Fruit fly (Drosophila melanogaster): ENCODE results near the gene Cox17.

Gene Cox17

DNA sequence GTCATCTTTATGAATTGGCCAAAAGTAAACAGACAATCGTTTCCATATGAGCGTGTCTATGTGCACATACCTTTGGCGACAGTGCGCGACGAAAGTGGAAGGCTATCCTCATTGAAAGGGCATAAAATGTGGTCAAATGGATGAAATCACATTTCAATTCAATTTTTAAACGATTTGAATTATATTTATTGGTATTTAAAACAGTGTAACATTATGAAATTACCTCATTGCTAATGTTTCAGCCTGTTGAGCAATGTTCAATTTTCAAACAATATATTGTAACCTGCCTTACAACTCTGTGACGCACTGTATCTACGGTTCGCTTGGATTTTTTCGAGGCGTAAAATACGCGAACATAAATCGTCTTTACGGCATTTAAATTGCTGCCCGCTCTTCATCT, 35.6 kb upstream of the Cox17 start (continued):
- TF ChIP-seq dmrt99B (tag; optimal IDR thresholded peaks at IDR 0.05) (peak; percentile 60), CG9727 (GFP tag; optimal IDR thresholded peaks at IDR 0.05) (peak; percentile 26), CG18262 (tag; optimal IDR thresholded peaks at IDR 0.05) (peak; percentile 12), aop (GFP tag; IDR thresholded peaks at IDR 0.05) (no peak), CG14860 (GFP tag; IDR thresholded peaks at IDR 0.05; ENCODE audit: partially characterized antibody) (no peak), B-H1 (GFP tag; IDR thresholded peaks at IDR 0.05) (0 out of 3 replicates have a peak, but pooled peaks have one; percentile 25), Aef1 (GFP tag; IDR thresholded peaks at IDR 0.05) (peak; percentile 49), Dip3 (GFP tag; optimal IDR thresholded peaks at IDR 0.05) (peak; percentile 54), lab (GFP tag; optimal IDR thresholded peaks at IDR 0.05) (peak; percentile 66), tio (GFP tag; optimal IDR thresholded peaks at IDR 0.05) (peak; percentile 35), Abd-B (GFP tag; optimal IDR thresholded peaks at IDR 0.05) (no peak), NfI (GFP tag; optimal IDR thresholded peaks at IDR 0.05) (peak; percentile 14), CG10209 (GFP tag; optimal IDR thresholded peaks at IDR 0.05) (peak; percentile 21), tup (GFP tag; optimal IDR thresholded peaks at IDR 0.05) (no peak), ase (GFP tag; IDR thresholded peaks at IDR 0.05) (no peak), HHEX (GFP tag; optimal IDR thresholded peaks at IDR 0.05) (peak; percentile 34), Rfx (GFP tag; IDR thresholded peaks at IDR 0.05) (peak; percentile 77), Vsx1 (GFP tag; optimal IDR thresholded peaks at IDR 0.05) (no peak), maf-S (GFP tag; optimal IDR thresholded peaks at IDR 0.05) (peak; percentile 24), pb (GFP tag; optimal IDR thresholded peaks at IDR 0.05) (no peak), scrt (GFP tag; optimal IDR thresholded peaks at IDR 0.05) (peak; percentile 11), fd3F (GFP tag; optimal IDR thresholded peaks at IDR 0.05) (peak; percentile 6), CG3281 (GFP tag; optimal IDR thresholded peaks at IDR 0.05) (peak; percentile 65), CG11093 (GFP tag; IDR thresholded peaks at IDR 0.05) (0 out of 3 replicates have a peak, but pooled peaks have one; percentile 20), fd96Cb (tag; optimal IDR thresholded peaks at IDR 0.05) (no peak), CG8290 (GFP tag; optimal IDR thresholded peaks at IDR 0.05) (no peak), CG8290 (tag; optimal IDR thresholded peaks at IDR 0.05) (peak in 1 of 2 experiments; percentile 75), CG8388 (GFP tag; optimal IDR thresholded peaks at IDR 0.05) (no peak), pho (GFP tag; optimal IDR thresholded peaks at IDR 0.05) (peak; percentile 32), Camta (GFP tag; optimal IDR thresholded peaks at IDR 0.05) (no peak), nmo (GFP tag; optimal IDR thresholded peaks at IDR 0.05) (peak; percentile 33), CG9215 (GFP tag; IDR thresholded peaks at IDR 0.05) (peak; percentile 68), Pdp1 (GFP tag; optimal IDR thresholded peaks at IDR 0.05) (peak; percentile 21 to 26), gro (GFP tag; optimal IDR thresholded peaks at IDR 0.05) (peak; percentile 4), CG32772 (GFP tag; IDR thresholded peaks at IDR 0.05) (peak; percentile 19; the same call in 1 of the 2 replicates), CG14014 (GFP tag; IDR thresholded peaks at IDR 0.05) (peak; percentile 53), CG7372 (GFP tag; IDR thresholded peaks at IDR 0.05) (peak; percentile 46; the same call in 1 of the 2 replicates), CG7786 (GFP tag; optimal IDR thresholded peaks at IDR 0.05) (peak; percentile 28), tap (tag; optimal IDR thresholded peaks at IDR 0.05) (peak; percentile 23), ttk (GFP tag; IDR thresholded peaks at IDR 0.05) (0 out of 2 replicates have a peak, but pooled peaks have one; percentile 15), run (tag; optimal IDR thresholded peaks at IDR 0.05) (peak; percentile 18), Ptx1 (GFP tag; IDR thresholded peaks at IDR 0.05) (peak; percentile 44), Xbp1 (GFP tag; optimal IDR thresholded peaks at IDR 0.05) (peak; percentile 3), CG2678 (tag; optimal IDR thresholded peaks at IDR 0.05) (peak; percentile 69), mam (GFP tag; optimal IDR thresholded peaks at IDR 0.05) (peak; percentile 54), vvl (GFP tag; IDR thresholded peaks at IDR 0.05) (0 out of 2 replicates have a peak, but pooled peaks have one; percentile 21), zfh2 (GFP tag; optimal IDR thresholded peaks at IDR 0.05) (peak; percentile 54), D19B (GFP tag; optimal IDR thresholded peaks at IDR 0.05) (peak; percentile 7), CG13894 (tag; optimal IDR thresholded peaks at IDR 0.05) (no peak), sob (GFP tag; IDR thresholded peaks at IDR 0.05) (peak; percentile 48; the same call in 1 of the 2 replicates), CG11247 (GFP tag; IDR thresholded peaks at IDR 0.05) (peak; percentile 45; the same call in 1 of the 2 replicates)

Data from whole organism, embryonic.